Fruit fly (Drosophila melanogaster) whole organism, embryonic: ENCODE data around the gene vsg.

Experiments
- CG10267 ChIP-seq: fragments of 200-800 bp; sonication (Bioruptor generic); optimal IDR thresholded peaks from 2 replicates; lab custom pipeline; 2018; ENCODE audit warnings: missing biosample characterization, mild to moderate bottlenecking, missing genetic modification characterization, moderate library complexity
- CG10321 ChIP-seq: fragments of 200-800 bp; sonication (Bioruptor generic); IDR thresholded peaks from 2 replicates; pipeline ENCODE4 v1.3.6; 2022; ENCODE audit warnings: missing biosample characterization, missing genetic modification characterization
- CG11504 ChIP-seq: fragments of 200-800 bp; sonication (Bioruptor generic); optimal IDR thresholded peaks from 3 replicates; lab custom pipeline; 2019; ENCODE audit warnings: missing biosample characterization, mild to moderate bottlenecking, missing genetic modification characterization, moderate library complexity
- CG13775 ChIP-seq: fragments of 200-800 bp; sonication (Bioruptor generic); optimal IDR thresholded peaks from 3 replicates; lab custom pipeline; 2017; ENCODE audit warnings: missing biosample characterization, mild to moderate bottlenecking, missing genetic modification characterization
- CG14667 ChIP-seq: fragments of 200-800 bp; sonication (Bioruptor generic); IDR thresholded peaks from 2 replicates; pipeline ENCODE4 v1.3.6; 2022; ENCODE audit warnings: missing biosample characterization, missing genetic modification characterization
- CG15011 ChIP-seq: fragments of 200-800 bp; sonication (Bioruptor generic); optimal IDR thresholded peaks from 3 replicates; lab custom pipeline; 2018; ENCODE audit warnings: missing biosample characterization, mild to moderate bottlenecking, missing genetic modification characterization
- CG15269 ChIP-seq: fragments of 200-800 bp; sonication (Bioruptor generic); optimal IDR thresholded peaks from 2 replicates; lab custom pipeline; 2018; ENCODE audit warnings: missing biosample characterization, mild to moderate bottlenecking, missing genetic modification characterization, moderate library complexity
- CG1602 ChIP-seq: fragments of 200-800 bp; sonication (Bioruptor generic); optimal IDR thresholded peaks from 3 replicates; lab custom pipeline; 2016; ENCODE audit warnings: missing biosample characterization, missing genetic modification characterization
- CG1603 ChIP-seq: fragments of 200-800 bp; sonication (Bioruptor generic); optimal IDR thresholded peaks from 2 replicates; lab custom pipeline; 2019; ENCODE audit warnings: missing biosample characterization, mild to moderate bottlenecking, missing genetic modification characterization, moderate library complexity
- CG17361 ChIP-seq: fragments of 200-800 bp; sonication (Bioruptor generic); IDR thresholded peaks from 3 replicates; pipeline ENCODE4 v1.3.6; 2022; ENCODE audit warnings: missing biosample characterization, missing genetic modification characterization
- CG17612 ChIP-seq: fragments of 200-800 bp; sonication (Bioruptor generic); IDR thresholded peaks from 2 replicates; pipeline ENCODE4 v1.3.6; 2022; ENCODE audit warnings: missing biosample characterization, missing genetic modification characterization
- CG2202 ChIP-seq: fragments of 200-800 bp; sonication (Bioruptor generic); optimal IDR thresholded peaks from 2 replicates; lab custom pipeline; 2018; ENCODE audit warnings: missing biosample characterization, mild to moderate bottlenecking, missing genetic modification characterization
- CG30403 ChIP-seq: fragments of 200-800 bp; sonication (Bioruptor generic); optimal IDR thresholded peaks from 3 replicates; lab custom pipeline; 2016; ENCODE audit warnings: missing biosample characterization, missing genetic modification characterization
- CG31224 ChIP-seq: fragments of 200-800 bp; sonication (Bioruptor generic); IDR thresholded peaks from 2 replicates; pipeline ENCODE4 v1.3.6; 2022; ENCODE audit warnings: missing biosample characterization, missing genetic modification characterization
- CG32772 ChIP-seq: fragments of 200-800 bp; sonication (Bioruptor generic); IDR thresholded peaks from 2 replicates; pipeline ENCODE4 v1.3.6; 2022; ENCODE audit warnings: missing biosample characterization, missing genetic modification characterization
- CG33213 ChIP-seq: fragments of 200-800 bp; sonication (Bioruptor generic); optimal IDR thresholded peaks from 3 replicates; lab custom pipeline; 2016; ENCODE audit warnings: missing biosample characterization, missing genetic modification characterization
- CG33557 ChIP-seq: fragments of 200-800 bp; sonication (Bioruptor generic); optimal IDR thresholded peaks from 2 replicates; lab custom pipeline; 2019; ENCODE audit warnings: missing biosample characterization, mild to moderate bottlenecking, missing genetic modification characterization, moderate library complexity
- CG3726 ChIP-seq: fragments of 200-800 bp; sonication (Bioruptor generic); IDR thresholded peaks from 3 replicates; pipeline ENCODE4, ENCODE4 v1.3.6; 2022; ENCODE audit warnings: missing biosample characterization, missing genetic modification characterization
- CG3838 ChIP-seq: fragments of 200-800 bp; sonication (Bioruptor generic); optimal IDR thresholded peaks from 3 replicates; lab custom pipeline; 2016; ENCODE audit warnings: missing biosample characterization, missing genetic modification characterization
- CG3995 ChIP-seq: fragments of 200-800 bp; sonication (Bioruptor generic); optimal IDR thresholded peaks from 3 replicates; lab custom pipeline; 2016; ENCODE audit warnings: missing biosample characterization, missing genetic modification characterization
- CG4328 ChIP-seq: fragments of 200-800 bp; sonication (Bioruptor generic); optimal IDR thresholded peaks from 3 replicates; lab custom pipeline; 2017; ENCODE audit warnings: missing biosample characterization, missing genetic modification reagents, missing genetic modification characterization
- CG6854 ChIP-seq: fragments of 200-800 bp; sonication (Bioruptor generic); optimal IDR thresholded peaks from 3 replicates; lab custom pipeline; 2017; ENCODE audit warnings: missing biosample characterization, mild to moderate bottlenecking, missing genetic modification characterization
- D19B ChIP-seq: fragments of 200-800 bp; sonication (Bioruptor generic); optimal IDR thresholded peaks from 2 replicates; lab custom pipeline; 2017; ENCODE audit warnings: missing biosample characterization, mild to moderate bottlenecking, missing genetic modification characterization
- Dfd ChIP-seq, 2 experiments: fragments of >200 bp; optimal IDR thresholded peaks; 2 replicates each; lab custom pipeline; 2017; ENCODE audit warnings: missing biosample characterization in 2 of 2, missing genetic modification characterization in 2 of 2
- Eip74EF ChIP-seq, 2 experiments: fragments of 200-800 bp in 1 of 2; fragments of >200 bp in 1 of 2; sonication (Bioruptor generic) in 1 of 2; optimal IDR thresholded peaks; 2 replicates each; lab custom pipeline; 2017 to 2019; ENCODE audit warnings: missing biosample characterization in 2 of 2, missing genetic modification characterization in 2 of 2, mild to moderate bottlenecking in 1 of 2, moderate library complexity in 1 of 2
- H2.0 ChIP-seq: fragments of 200-800 bp; sonication (Bioruptor generic); IDR thresholded peaks from 2 replicates; pipeline ENCODE4 v1.3.6; 2022; ENCODE audit warnings: missing biosample characterization, missing genetic modification characterization
- HLH4C ChIP-seq: fragments of 200-800 bp; sonication (Bioruptor generic); IDR thresholded peaks from 3 replicates; pipeline ENCODE4 v1.3.6; 2022; ENCODE audit warnings: missing biosample characterization, missing genetic modification characterization; ENCODE audit not compliant: partially characterized antibody
- Hmx ChIP-seq: fragments of 200-800 bp; sonication (Bioruptor generic); optimal IDR thresholded peaks from 2 replicates; lab custom pipeline; 2016; ENCODE audit warnings: missing biosample characterization, missing genetic modification characterization
- Max ChIP-seq: fragments of 200-800 bp; sonication (Bioruptor generic); optimal IDR thresholded peaks from 2 replicates; lab custom pipeline; 2016; ENCODE audit warnings: missing biosample characterization, mild to moderate bottlenecking, missing genetic modification characterization
- Mrtf ChIP-seq: fragments of 200-800 bp; sonication (Bioruptor generic); IDR thresholded peaks from 3 replicates; pipeline ENCODE4 v1.3.6; 2022; ENCODE audit warnings: missing biosample characterization, missing genetic modification characterization
- Myb ChIP-seq: fragments of 200-800 bp; sonication (Bioruptor generic); optimal IDR thresholded peaks from 2 replicates; lab custom pipeline; 2016; ENCODE audit warnings: missing biosample characterization, missing genetic modification characterization
- NFAT ChIP-seq: fragments of 200-800 bp; sonication (Bioruptor generic); IDR thresholded peaks from 2 replicates; pipeline ENCODE4 v1.3.6; 2022; ENCODE audit warnings: missing biosample characterization, missing genetic modification characterization
- Oaz ChIP-seq: fragments of 200-800 bp; sonication (Bioruptor generic); IDR thresholded peaks from 2 replicates; pipeline ENCODE4 v1.3.6; 2022; ENCODE audit warnings: missing biosample characterization, missing genetic modification characterization
- Opbp ChIP-seq: fragments of 200-800 bp; sonication (Bioruptor generic); IDR thresholded peaks from 3 replicates; pipeline ENCODE4 v1.3.6; 2022; ENCODE audit warnings: missing biosample characterization, missing genetic modification characterization; ENCODE audit not compliant: partially characterized antibody
- Rfx ChIP-seq: fragments of 200-800 bp; sonication (Bioruptor generic); IDR thresholded peaks from 2 replicates; pipeline ENCODE4 v1.3.6; 2022; ENCODE audit warnings: missing biosample characterization, missing genetic modification characterization
- Sin3A ChIP-seq: fragments of >200 bp; optimal IDR thresholded peaks from 2 replicates; lab custom pipeline; 2018
- TFAM ChIP-seq: fragments of 200-800 bp; sonication (Bioruptor generic); optimal IDR thresholded peaks from 2 replicates; lab custom pipeline; 2017; ENCODE audit warnings: missing biosample characterization, missing genetic modification characterization, inconsistent platforms
- ap ChIP-seq: fragments of 200-800 bp; sonication (Bioruptor generic); IDR thresholded peaks from 2 replicates; pipeline ENCODE4 v1.3.6; 2022; ENCODE audit warnings: missing biosample characterization, missing genetic modification characterization
- bigmax ChIP-seq: fragments of 200-800 bp; sonication (Bioruptor generic); optimal IDR thresholded peaks from 2 replicates; lab custom pipeline; 2018; ENCODE audit warnings: missing biosample characterization, mild to moderate bottlenecking, missing genetic modification characterization
- da ChIP-seq: fragments of 200-800 bp; sonication (Bioruptor generic); optimal IDR thresholded peaks from 2 replicates; lab custom pipeline; 2016; ENCODE audit warnings: missing biosample characterization, missing genetic modification characterization
- dimm ChIP-seq: fragments of 200-800 bp; sonication (Bioruptor generic); IDR thresholded peaks from 2 replicates; pipeline ENCODE4 v1.3.6; 2022; ENCODE audit warnings: missing biosample characterization, missing genetic modification characterization
- dm ChIP-seq: fragments of 200-800 bp; sonication (Bioruptor generic); optimal IDR thresholded peaks from 3 replicates; lab custom pipeline; 2016; ENCODE audit warnings: missing biosample characterization, missing genetic modification characterization
- emc ChIP-seq: fragments of 200-800 bp; sonication (Bioruptor generic); optimal IDR thresholded peaks from 2 replicates; lab custom pipeline; 2016; ENCODE audit warnings: missing biosample characterization, missing genetic modification characterization
- fd64A ChIP-seq: fragments of 200-800 bp; sonication (Bioruptor generic); optimal IDR thresholded peaks from 3 replicates; lab custom pipeline; 2018; ENCODE audit warnings: missing biosample characterization, mild to moderate bottlenecking, missing genetic modification characterization
- gem ChIP-seq: fragments of 200-800 bp; sonication (Bioruptor generic); optimal IDR thresholded peaks from 2 replicates; lab custom pipeline; 2019; ENCODE audit warnings: missing biosample characterization, mild to moderate bottlenecking, missing genetic modification characterization, moderate library complexity
- mirr ChIP-seq: fragments of 200-800 bp; sonication (Bioruptor generic); optimal IDR thresholded peaks from 3 replicates; lab custom pipeline; 2018; ENCODE audit warnings: missing biosample characterization, mild to moderate bottlenecking, missing genetic modification characterization
- pita ChIP-seq: fragments of 200-800 bp; sonication (Bioruptor generic); optimal IDR thresholded peaks from 2 replicates; lab custom pipeline; 2017; ENCODE audit warnings: missing biosample characterization, mild to moderate bottlenecking, missing genetic modification characterization
- tin ChIP-seq: fragments of 200-800 bp; sonication (Bioruptor generic); optimal IDR thresholded peaks from 3 replicates; lab custom pipeline; 2016; ENCODE audit warnings: missing biosample characterization, missing genetic modification characterization
- tll ChIP-seq, 2 experiments: fragments of 200-800 bp in 1 of 2; fragments of >200 bp in 1 of 2; sonication (Bioruptor generic) in 1 of 2; optimal IDR thresholded peaks; 2 replicates each; lab custom pipeline; 2017 to 2019; ENCODE audit warnings: missing biosample characterization in 2 of 2, missing genetic modification characterization in 2 of 2, mild to moderate bottlenecking in 1 of 2, moderate library complexity in 1 of 2
- wor ChIP-seq: fragments of 200-800 bp; sonication (Bioruptor generic); IDR thresholded peaks from 2 replicates; pipeline ENCODE4 v1.3.6; 2022; ENCODE audit warnings: missing biosample characterization, missing genetic modification characterization

The vsg gene

DNA sequence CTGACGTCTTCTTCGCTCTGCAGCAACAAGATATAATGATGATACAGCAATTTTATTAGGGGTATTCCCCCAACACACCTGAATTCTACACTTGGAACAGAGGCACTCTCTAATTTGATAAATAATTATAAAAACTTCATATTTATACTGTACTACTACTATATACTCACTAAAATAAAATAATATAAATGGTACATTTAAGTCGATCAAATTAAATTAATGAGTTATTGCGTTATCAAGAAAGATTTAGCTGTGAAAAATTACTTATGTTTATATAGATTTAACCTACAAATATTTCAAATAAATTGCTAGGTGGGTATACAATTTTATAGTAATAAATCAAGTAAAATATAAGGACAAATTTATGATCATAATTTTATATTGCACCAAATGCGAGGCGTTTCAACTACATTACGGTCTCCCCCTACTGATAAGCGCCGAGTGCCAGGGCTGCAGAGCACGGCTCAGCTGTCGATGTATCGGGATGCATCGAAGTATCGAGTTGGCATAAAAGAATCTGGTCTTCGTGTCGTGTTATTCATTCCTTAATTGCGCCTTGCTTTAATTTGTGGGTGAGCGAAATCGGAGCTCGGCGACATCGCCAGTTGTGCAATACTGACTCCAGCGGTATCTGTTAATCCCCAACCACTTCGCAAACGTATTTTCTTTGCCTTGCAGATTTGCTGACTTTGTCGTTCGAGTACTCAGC is at the start of gene vsg (continued):
- TF ChIP-seq CG6854 (no peak), Mrtf (no peak; the same call in 1 of the 3 replicates), D19B (GFP tag; lab: Kevin White, UChicago) (peak; percentile 73), CG4328 (GFP tag; lab: Kevin White, UChicago) (peak; percentile 79), mirr (GFP tag; lab: Kevin White, UChicago) (no peak), da (GFP tag; lab: Kevin White, UChicago) (no peak), pita (no peak), CG10267 (tag; lab: Kevin White, UChicago) (peak; percentile 84), CG32772 (GFP tag; lab: Robert Waterston, UW) (peak; percentile 59; the same call in 1 of the 2 replicates), dm (peak; percentile 8), Sin3A (lab: Kevin White, UChicago) (peak; percentile 31), bigmax (no peak), CG1603 (peak; percentile 67), Dfd (GFP tag; optimal IDR thresholded peaks at IDR 0.05; lab: Kevin White, UChicago) (no peak), CG31224 (GFP tag; lab: Robert Waterston, UW) (no peak; the same call in 1 of the 2 replicates), CG14667 (GFP tag; lab: Robert Waterston, UW) (peak; percentile 63), CG17361 (GFP tag; lab: Robert Waterston, UW) (peak; percentile 97), emc (peak; percentile 15), H2.0 (GFP tag; lab: Robert Waterston, UW) (peak; percentile 42), CG3726 (GFP tag; lab: Robert Waterston, UW) (no peak), CG1602 (GFP tag; lab: Kevin White, UChicago) (peak; percentile 82), Hmx (GFP tag; lab: Kevin White, UChicago) (no peak), gem (tag; lab: Kevin White, UChicago) (peak; percentile 93), CG17612 (GFP tag; lab: Robert Waterston, UW) (peak; percentile 49; the same call in 1 of the 2 replicates), CG30403 (GFP tag; lab: Kevin White, UChicago) (peak; percentile 88), CG11504 (tag; lab: Kevin White, UChicago) (peak; percentile 89), CG10321 (GFP tag; lab: Robert Waterston, UW) (no peak), CG13775 (peak; percentile 91), Eip74EF (GFP tag; optimal IDR thresholded peaks at IDR 0.05; lab: Kevin White, UChicago) (peak in 1 of 2 experiments; percentile 64), CG2202 (peak; percentile 36), CG33557 (GFP tag; lab: Kevin White, UChicago) (peak; percentile 75), Oaz (no peak; the same call in 1 of the 2 replicates), CG15269 (peak; percentile 86), NFAT (GFP tag; lab: Robert Waterston, UW) (peak; percentile 83), Opbp (peak; percentile 93), CG15011 (GFP tag; lab: Kevin White, UChicago) (no peak), tll (GFP tag; optimal IDR thresholded peaks at IDR 0.05; lab: Kevin White, UChicago) (no peak), CG3995 (GFP tag; lab: Kevin White, UChicago) (peak; percentile 48), CG3838 (GFP tag; lab: Kevin White, UChicago) (no peak), TFAM (GFP tag; lab: Kevin White, UChicago) (no peak), tin (GFP tag; lab: Kevin White, UChicago) (peak; percentile 77), Myb (GFP tag; lab: Kevin White, UChicago) (peak; percentile 33), ap (GFP tag; lab: Robert Waterston, UW) (peak; percentile 54; the same call in 1 of the 2 replicates), Rfx (GFP tag; lab: Robert Waterston, UW) (peak; percentile 70), HLH4C (GFP tag; lab: Robert Waterston, UW) (peak; percentile 80), wor (GFP tag; lab: Robert Waterston, UW) (peak; percentile 50; the same call in 1 of the 2 replicates), fd64A (GFP tag; lab: Kevin White, UChicago) (no peak), Max (GFP tag; lab: Kevin White, UChicago) (peak; percentile 58), CG33213 (GFP tag; lab: Kevin White, UChicago) (peak; percentile 33), dimm (GFP tag; lab: Robert Waterston, UW) (no peak)
